Worm (Caenorhabditis elegans) whole organism, young adult: ENCODE data around the gene F54H5.3.
A peak's percentile ranks its signal among the peaks of the same experiment; 100 is the strongest.

Experiments used
- F22D6.2 ChIP-seq: sonication (generic microtip); optimal IDR thresholded peaks from 2 replicates; lab custom pipeline; 2016; ENCODE audit warnings: mild to moderate bottlenecking, missing genetic modification characterization, missing compliant biosample characterization
- F49E8.2 ChIP-seq: sonication (generic microtip); optimal IDR thresholded peaks from 3 replicates; lab custom pipeline; 2017; ENCODE audit warnings: missing genetic modification characterization, mild to moderate bottlenecking, missing compliant biosample characterization, antibody characterized with exemption, moderate library complexity; ENCODE audit not compliant: insufficient read depth
- F57A8.1 ChIP-seq: fragments of 200-800 bp; sonication (Bioruptor generic); optimal IDR thresholded peaks from 2 replicates; lab custom pipeline; 2018; ENCODE audit warnings: mild to moderate bottlenecking, missing genetic modification characterization, moderate library complexity, missing compliant biosample characterization
- T07F8.4 ChIP-seq: sonication (generic microtip); optimal IDR thresholded peaks from 2 replicates; lab custom pipeline; 2016; ENCODE audit warnings: mild to moderate bottlenecking, missing genetic modification characterization, moderate library complexity, missing compliant biosample characterization
- Y53F4B.3 ChIP-seq: fragments of 200-800 bp; sonication (Bioruptor generic); IDR thresholded peaks from 2 replicates; pipeline ENCODE4 v1.3.6; 2022; ENCODE audit warnings: missing genetic modification reagents, missing genetic modification characterization, missing compliant biosample characterization
- Y56A3A.18 ChIP-seq: fragments of 200-800 bp; sonication (Bioruptor generic); IDR thresholded peaks from 2 replicates; pipeline ENCODE4 v1.3.6; 2022; ENCODE audit warnings: missing genetic modification reagents, missing genetic modification characterization, missing compliant biosample characterization
- Y79H2A.3 ChIP-seq: fragments of 200-800 bp; sonication (Bioruptor generic); conservative IDR thresholded peaks from 2 replicates; pipeline ENCODE4 v1.3.6; 2022; ENCODE audit warnings: missing genetic modification reagents, missing genetic modification characterization, missing compliant biosample characterization
- ZK185.1 ChIP-seq: sonication (generic microtip); optimal IDR thresholded peaks from 2 replicates; lab custom pipeline; 2016; ENCODE audit warnings: mild to moderate bottlenecking, missing genetic modification characterization, missing compliant biosample characterization; ENCODE audit not compliant: poor library complexity, severe bottlenecking
- aptf-2 ChIP-seq: fragments of 200-800 bp; sonication (Bioruptor generic); conservative IDR thresholded peaks from 2 replicates; pipeline ENCODE4 v1.3.6; 2022; ENCODE audit warnings: missing genetic modification reagents, missing genetic modification characterization, missing compliant biosample characterization
- atf-7 ChIP-seq: sonication (generic microtip); optimal IDR thresholded peaks from 2 replicates; lab custom pipeline; 2017; ENCODE audit warnings: mild to moderate bottlenecking, missing genetic modification characterization, missing compliant biosample characterization
- attf-5 ChIP-seq: fragments of 200-800 bp; sonication (Bioruptor generic); optimal IDR thresholded peaks from 2 replicates; lab custom pipeline; 2018; ENCODE audit warnings: mild to moderate bottlenecking, missing genetic modification characterization, missing compliant biosample characterization
- bed-1 ChIP-seq: fragments of 200-800 bp; sonication (Bioruptor generic); IDR thresholded peaks from 2 replicates; pipeline ENCODE4 v1.3.6; 2022; ENCODE audit warnings: missing genetic modification reagents, missing genetic modification characterization, missing compliant biosample characterization
- cebp-1 ChIP-seq, 2 experiments: fragments of 200-800 bp in 1 of 2; sonication (Bioruptor generic) in 1 of 2; sonication (generic microtip) in 1 of 2; IDR thresholded peaks in 1 of 2; optimal IDR thresholded peaks in 1 of 2; 2 replicates each; pipeline versions ENCODE4 v1.3.6 to Lab custom; 2017 to 2022; ENCODE audit warnings: missing compliant biosample characterization in 2 of 2, missing genetic modification characterization in 2 of 2, mild to moderate bottlenecking in 1 of 2, missing genetic modification reagents in 1 of 2, moderate library complexity in 1 of 2
- cebp-2 ChIP-seq: fragments of 200-800 bp; sonication (Bioruptor generic); IDR thresholded peaks from 2 replicates; pipeline ENCODE4 v1.3.6; 2022; ENCODE audit warnings: missing genetic modification characterization, missing compliant biosample characterization
- ceh-79 ChIP-seq: sonication (generic microtip); optimal IDR thresholded peaks from 2 replicates; lab custom pipeline; 2017; ENCODE audit warnings: mild to moderate bottlenecking, missing genetic modification characterization, missing compliant biosample characterization
- ceh-91 ChIP-seq: fragments of 200-800 bp; sonication (Bioruptor generic); IDR thresholded peaks from 2 replicates; pipeline ENCODE4 v1.3.6; 2022; ENCODE audit warnings: missing genetic modification reagents, missing genetic modification characterization, missing compliant biosample characterization
- dpff-1 ChIP-seq: sonication (generic microtip); optimal IDR thresholded peaks from 2 replicates; lab custom pipeline; 2017; ENCODE audit warnings: mild to moderate bottlenecking, missing genetic modification characterization, missing compliant biosample characterization
- dpl-1 ChIP-seq: fragments of 150-350 bp; optimal IDR thresholded peaks from 2 replicates; lab custom pipeline; 2014; ENCODE audit warnings: missing biosample characterization, missing genetic modification reagents, missing genetic modification characterization
- egrh-3 ChIP-seq: fragments of 200-800 bp; sonication (Bioruptor generic); IDR thresholded peaks from 2 replicates; pipeline ENCODE4 v1.3.6; 2022; ENCODE audit warnings: missing genetic modification reagents, missing genetic modification characterization, missing compliant biosample characterization
- fkh-3 ChIP-seq: sonication (generic microtip); optimal IDR thresholded peaks from 2 replicates; lab custom pipeline; 2016; ENCODE audit warnings: mild to moderate bottlenecking, missing genetic modification characterization, missing compliant biosample characterization
- him-1 ChIP-seq: sonication (generic microtip); optimal IDR thresholded peaks from 2 replicates; lab custom pipeline; 2016; ENCODE audit warnings: missing genotype, missing genetic modification reagents, missing genetic modification characterization, missing compliant biosample characterization
- hlh-12 ChIP-seq: sonication (generic microtip); optimal IDR thresholded peaks from 2 replicates; lab custom pipeline; 2016; ENCODE audit warnings: missing genetic modification characterization, missing compliant biosample characterization
- hmg-1.2 ChIP-seq: fragments of 200-800 bp; sonication (Bioruptor generic); IDR thresholded peaks from 2 replicates; pipeline ENCODE4 v1.3.6; 2022; ENCODE audit warnings: missing genetic modification reagents, missing genetic modification characterization, missing compliant biosample characterization
- hrde-1 ChIP-seq: sonication (generic microtip); optimal IDR thresholded peaks from 2 replicates; lab custom pipeline; 2016; ENCODE audit warnings: missing genetic modification characterization, mild to moderate bottlenecking, missing compliant biosample characterization, moderate library complexity, missing genotype, missing genetic modification reagents, borderline replicate concordance
- lag-1 ChIP-seq: fragments of 200-800 bp; sonication (Bioruptor generic); IDR thresholded peaks from 2 replicates; pipeline ENCODE4 v1.3.6; 2022; ENCODE audit warnings: missing genetic modification reagents, missing genetic modification characterization, missing compliant biosample characterization
- lin-26 ChIP-seq: fragments of 200-800 bp; sonication (Bioruptor generic); IDR thresholded peaks from 2 replicates; pipeline ENCODE4 v1.3.6; 2022; ENCODE audit warnings: missing genetic modification reagents, missing genetic modification characterization, missing compliant biosample characterization
- lin-35 ChIP-seq, 3 experiments: fragments of 150-350 bp in 2 of 3; sonication (generic microtip) in 1 of 3; optimal IDR thresholded peaks; 2 replicates each; lab custom pipeline; 2014 to 2018; ENCODE audit warnings: missing biosample characterization in 3 of 3, missing genetic modification characterization in 3 of 3, missing genetic modification reagents in 3 of 3
- madf-6 ChIP-seq: fragments of 200-800 bp; sonication (Bioruptor generic); IDR thresholded peaks from 2 replicates; pipeline ENCODE4 v1.3.6; 2022; ENCODE audit warnings: missing genetic modification reagents, missing genetic modification characterization, missing compliant biosample characterization
- nfya-1 ChIP-seq: sonication (generic microtip); optimal IDR thresholded peaks from 2 replicates; lab custom pipeline; 2017; ENCODE audit warnings: antibody characterized with exemption, missing compliant biosample characterization, missing genetic modification characterization, borderline replicate concordance; ENCODE audit not compliant: insufficient read depth
- nfyb-1 ChIP-seq: fragments of 200-800 bp; sonication (Bioruptor generic); IDR thresholded peaks from 2 replicates; pipeline ENCODE4 v1.3.6; 2022; ENCODE audit warnings: missing genetic modification reagents, missing genetic modification characterization, missing compliant biosample characterization
- nhr-179 ChIP-seq: sonication (generic microtip); optimal IDR thresholded peaks from 2 replicates; lab custom pipeline; 2016; ENCODE audit warnings: mild to moderate bottlenecking, missing genetic modification characterization, missing compliant biosample characterization
- nhr-80 ChIP-seq: sonication (generic microtip); optimal IDR thresholded peaks from 2 replicates; lab custom pipeline; 2016; ENCODE audit warnings: missing genetic modification characterization, missing compliant biosample characterization
- pbrm-1 ChIP-seq: fragments of 200-800 bp; sonication (Bioruptor generic); IDR thresholded peaks from 2 replicates; pipeline ENCODE4 v1.3.6; 2022; ENCODE audit warnings: missing genetic modification reagents, missing genetic modification characterization, missing compliant biosample characterization
- rec-8 ChIP-seq, 2 experiments: sonication (generic microtip); optimal IDR thresholded peaks; 2 replicates each; lab custom pipeline; 2016; ENCODE audit warnings: mild to moderate bottlenecking in 2 of 2, missing genetic modification characterization in 2 of 2, missing genetic modification reagents in 2 of 2, missing genotype in 2 of 2, missing biosample characterization in 1 of 2, missing compliant biosample characterization in 1 of 2, moderate library complexity in 1 of 2
- sdz-38 ChIP-seq: sonication (generic microtip); optimal IDR thresholded peaks from 2 replicates; lab custom pipeline; 2016; ENCODE audit warnings: missing genotype, missing genetic modification characterization, missing compliant biosample characterization
- sea-2 ChIP-seq: fragments of 200-800 bp; sonication (Bioruptor generic); IDR thresholded peaks from 2 replicates; pipeline ENCODE4 v1.3.6; 2022; ENCODE audit warnings: missing genetic modification characterization, missing compliant biosample characterization
- snpc-3.4 ChIP-seq: sonication (generic microtip); optimal IDR thresholded peaks from 2 replicates; lab custom pipeline; 2017; ENCODE audit warnings: missing genetic modification characterization, mild to moderate bottlenecking, missing compliant biosample characterization, antibody characterized with exemption, moderate library complexity, missing genotype, missing genetic modification reagents
- somi-1 ChIP-seq: fragments of 200-800 bp; sonication (Bioruptor generic); optimal IDR thresholded peaks from 2 replicates; lab custom pipeline; 2018; ENCODE audit warnings: mild to moderate bottlenecking, missing genetic modification characterization, missing compliant biosample characterization
- zfh-2 ChIP-seq: fragments of 200-800 bp; sonication (Bioruptor generic); conservative IDR thresholded peaks from 2 replicates; pipeline ENCODE4 v1.3.6; 2022; ENCODE audit warnings: missing genetic modification reagents, missing genetic modification characterization, missing compliant biosample characterization
- zim-3 ChIP-seq: sonication (generic microtip); optimal IDR thresholded peaks from 2 replicates; lab custom pipeline; 2017; ENCODE audit warnings: mild to moderate bottlenecking, missing genetic modification characterization, moderate library complexity, missing compliant biosample characterization
- ztf-18 ChIP-seq: sonication (generic microtip); optimal IDR thresholded peaks from 2 replicates; lab custom pipeline; 2016; ENCODE audit warnings: missing genotype, mild to moderate bottlenecking, missing genetic modification characterization, missing compliant biosample characterization
- ztf-22 ChIP-seq: fragments of 200-800 bp; sonication (Bioruptor generic); optimal IDR thresholded peaks from 2 replicates; lab custom pipeline; 2018; ENCODE audit warnings: mild to moderate bottlenecking, missing genetic modification characterization, moderate library complexity, missing compliant biosample characterization
- ztf-26 ChIP-seq: sonication (generic microtip); optimal IDR thresholded peaks from 2 replicates; lab custom pipeline; 2017; ENCODE audit warnings: missing genetic modification characterization, missing compliant biosample characterization
- ztf-3 ChIP-seq: fragments of 200-800 bp; sonication (Bioruptor generic); optimal IDR thresholded peaks from 2 replicates; lab custom pipeline; 2018; ENCODE audit warnings: mild to moderate bottlenecking, missing genetic modification characterization, missing compliant biosample characterization
- ztf-6 ChIP-seq: fragments of 200-800 bp; sonication (Bioruptor generic); IDR thresholded peaks from 2 replicates; pipeline ENCODE4 v1.3.6; 2022; ENCODE audit warnings: missing genetic modification reagents, missing genetic modification characterization, missing compliant biosample characterization

F54H5.3 gene

ce11 chrII:6587264-6587870 lies 34.6 kb upstream of the F54H5.3 start, which contains the start of gene C56C10.7 (continued):
- TF ChIP-seq cebp-2 (peak; percentile 78; the same call in 1 of the 2 replicates), Y53F4B.3 (GFP tag; lab: Robert Waterston, UW) (no peak), ztf-22 (GFP tag; lab: Kevin White, UChicago) (no peak), nfya-1 (tag; lab: Kevin White, UChicago) (no peak), snpc-3.4 (peak; percentile 76), hlh-12 (tag; lab: Kevin White, UChicago) (no peak), ztf-3 (GFP tag; lab: Kevin White, UChicago) (no peak), F57A8.1 (GFP tag; lab: Kevin White, UChicago) (no peak), madf-6 (GFP tag; lab: Robert Waterston, UW) (peak; percentile 89), T07F8.4 (tag; lab: Kevin White, UChicago) (no peak), cebp-1 (GFP tag; IDR thresholded peaks at IDR 0.05; lab: Robert Waterston, UW) (no peak), cebp-1 (tag; optimal IDR thresholded peaks at IDR 0.05; lab: Kevin White, UChicago) (peak; percentile 54), lin-35 (GFP tag; optimal IDR thresholded peaks at IDR 0.05; lab: Kevin White, UChicago) (no peak), sdz-38 (tag; lab: Kevin White, UChicago) (no peak), attf-5 (GFP tag; lab: Kevin White, UChicago) (no peak), ztf-6 (GFP tag; lab: Robert Waterston, UW) (no peak), Y79H2A.3 (GFP tag; lab: Robert Waterston, UW) (no peak), ceh-91 (GFP tag; lab: Robert Waterston, UW) (no peak), rec-8 (tag; optimal IDR thresholded peaks at IDR 0.05; lab: Kevin White, UChicago) (no peak), atf-7 (tag; lab: Kevin White, UChicago) (peak; percentile 55), pbrm-1 (peak; percentile 72; the same call in 1 of the 2 replicates), nfyb-1 (GFP tag; lab: Robert Waterston, UW) (peak; percentile 69; the same call in 1 of the 2 replicates), zfh-2 (GFP tag; lab: Robert Waterston, UW) (no peak), hmg-1.2 (GFP tag; lab: Robert Waterston, UW) (peak; percentile 49), lin-26 (GFP tag; lab: Robert Waterston, UW) (peak; percentile 83), ztf-18 (tag; lab: Kevin White, UChicago) (peak; percentile 24), ztf-26 (tag; lab: Kevin White, UChicago) (peak; percentile 34), F49E8.2 (tag; lab: Kevin White, UChicago) (peak; percentile 56), him-1 (tag; lab: Kevin White, UChicago) (peak; percentile 19), Y56A3A.18 (GFP tag; lab: Robert Waterston, UW) (peak; percentile 77), nhr-80 (tag; lab: Kevin White, UChicago) (no peak), somi-1 (GFP tag; lab: Kevin White, UChicago) (no peak), egrh-3 (GFP tag; lab: Robert Waterston, UW) (no peak), nhr-179 (tag; lab: Kevin White, UChicago) (no peak), zim-3 (tag; lab: Kevin White, UChicago) (no peak), ceh-79 (peak; percentile 3), lag-1 (GFP tag; lab: Robert Waterston, UW) (no peak), ZK185.1 (tag; lab: Kevin White, UChicago) (no peak), bed-1 (GFP tag; lab: Robert Waterston, UW) (peak; percentile 68; the same call in 1 of the 2 replicates), sea-2 (GFP tag; lab: Robert Waterston, UW) (no peak), hrde-1 (tag; lab: Kevin White, UChicago) (peak; percentile 62), fkh-3 (tag; lab: Kevin White, UChicago) (no peak), aptf-2 (GFP tag; lab: Robert Waterston, UW) (no peak), F22D6.2 (no peak), dpl-1 (GFP tag; lab: Kevin White, UChicago) (no peak), dpff-1 (tag; lab: Kevin White, UChicago) (peak; percentile 34)
